Fruit fly (Drosophila melanogaster) whole organism, embryonic: ENCODE results near the gene Adat1.

Experiments
- B-H2 ChIP-seq: fragments of 200-800 bp; sonication (Bioruptor generic); optimal IDR thresholded peaks from 2 replicates; lab custom pipeline; 2018; ENCODE audit warnings: missing biosample characterization, mild to moderate bottlenecking, missing genetic modification characterization
- C15 ChIP-seq: fragments of 200-800 bp; sonication (Bioruptor generic); IDR thresholded peaks from 3 replicates; pipeline ENCODE4 v1.3.6; 2022; ENCODE audit warnings: missing biosample characterization, missing genetic modification characterization
- CG10209 ChIP-seq: fragments of 200-800 bp; sonication (Bioruptor generic); optimal IDR thresholded peaks from 3 replicates; lab custom pipeline; 2017; ENCODE audit warnings: missing biosample characterization, mild to moderate bottlenecking, missing genetic modification characterization, missing genetic modification reagents
- CG10321 ChIP-seq: fragments of 200-800 bp; sonication (Bioruptor generic); IDR thresholded peaks from 2 replicates; pipeline ENCODE4 v1.3.6; 2022; ENCODE audit warnings: missing biosample characterization, missing genetic modification characterization
- CG11695 ChIP-seq: fragments of 200-800 bp; sonication (Bioruptor generic); IDR thresholded peaks from 3 replicates; pipeline ENCODE4 v1.3.6; 2022; ENCODE audit warnings: missing biosample characterization, missing genetic modification characterization
- CG13287 ChIP-seq: fragments of 200-800 bp; sonication (Bioruptor generic); IDR thresholded peaks from 2 replicates; pipeline ENCODE4 v1.3.6; 2022; ENCODE audit warnings: missing biosample characterization, missing genetic modification characterization; ENCODE audit not compliant: partially characterized antibody
- CG13296 ChIP-seq: fragments of 200-800 bp; sonication (Bioruptor generic); optimal IDR thresholded peaks from 3 replicates; lab custom pipeline; 2018; ENCODE audit warnings: missing biosample characterization, mild to moderate bottlenecking, missing genetic modification characterization
- CG14014 ChIP-seq: fragments of 200-800 bp; sonication (Bioruptor generic); IDR thresholded peaks from 2 replicates; pipeline ENCODE4 v1.3.6; 2022; ENCODE audit warnings: missing biosample characterization, missing genetic modification characterization
- CG15269 ChIP-seq: fragments of 200-800 bp; sonication (Bioruptor generic); optimal IDR thresholded peaks from 2 replicates; lab custom pipeline; 2018; ENCODE audit warnings: missing biosample characterization, mild to moderate bottlenecking, missing genetic modification characterization, moderate library complexity
- CG15696 ChIP-seq: fragments of 200-800 bp; sonication (Bioruptor generic); optimal IDR thresholded peaks from 2 replicates; lab custom pipeline; 2019; ENCODE audit warnings: missing biosample characterization, mild to moderate bottlenecking, missing genetic modification characterization, moderate library complexity
- CG17186 ChIP-seq: fragments of 200-800 bp; sonication (Bioruptor generic); optimal IDR thresholded peaks from 3 replicates; lab custom pipeline; 2017; ENCODE audit warnings: missing biosample characterization, missing genetic modification reagents, missing genetic modification characterization
- CG18262 ChIP-seq: fragments of 200-800 bp; optimal IDR thresholded peaks from 3 replicates; lab custom pipeline; 2019; ENCODE audit warnings: missing biosample characterization, mild to moderate bottlenecking, missing genetic modification characterization, moderate library complexity
- CG30431 ChIP-seq: fragments of 200-800 bp; sonication (Bioruptor generic); optimal IDR thresholded peaks from 2 replicates; lab custom pipeline; 2017; ENCODE audit warnings: missing biosample characterization, missing genetic modification characterization
- CG31224 ChIP-seq: fragments of 200-800 bp; sonication (Bioruptor generic); IDR thresholded peaks from 2 replicates; pipeline ENCODE4 v1.3.6; 2022; ENCODE audit warnings: missing biosample characterization, missing genetic modification characterization
- CG3281 ChIP-seq: fragments of 200-800 bp; sonication (Bioruptor generic); optimal IDR thresholded peaks from 3 replicates; lab custom pipeline; 2017; ENCODE audit warnings: missing biosample characterization, mild to moderate bottlenecking, missing genetic modification characterization
- CG34422 ChIP-seq: fragments of 200-800 bp; sonication (Bioruptor generic); IDR thresholded peaks from 3 replicates; pipeline ENCODE4 v1.3.6; 2022; ENCODE audit warnings: missing biosample characterization, missing genetic modification characterization
- CG3847 ChIP-seq: fragments of 200-800 bp; sonication (Bioruptor generic); IDR thresholded peaks from 2 replicates; pipeline ENCODE4 v1.3.6; 2022; ENCODE audit warnings: missing biosample characterization, missing genetic modification characterization
- CG4424 ChIP-seq: fragments of 200-800 bp; sonication (Bioruptor generic); optimal IDR thresholded peaks from 3 replicates; lab custom pipeline; 2016; ENCODE audit warnings: missing biosample characterization, missing genetic modification characterization
- CG6689 ChIP-seq: fragments of 200-800 bp; sonication (Bioruptor generic); IDR thresholded peaks from 2 replicates; pipeline ENCODE4 v1.3.6; 2022; ENCODE audit warnings: missing biosample characterization, missing genetic modification characterization
- Camta ChIP-seq: fragments of 200-800 bp; sonication (Bioruptor generic); optimal IDR thresholded peaks from 2 replicates; lab custom pipeline; 2016; ENCODE audit warnings: missing biosample characterization, missing genetic modification characterization
- CkIIα-i1 ChIP-seq: fragments of 200-800 bp; sonication (Bioruptor generic); IDR thresholded peaks from 2 replicates; pipeline ENCODE4 v1.3.6; 2022; ENCODE audit warnings: missing biosample characterization, missing genetic modification characterization
- CoRest ChIP-seq: fragments of 200-800 bp; sonication (Bioruptor generic); optimal IDR thresholded peaks from 3 replicates; lab custom pipeline; 2018; ENCODE audit warnings: missing biosample characterization, mild to moderate bottlenecking, missing genetic modification characterization, moderate library complexity
- Dek ChIP-seq: fragments of 200-800 bp; sonication (Bioruptor generic); optimal IDR thresholded peaks from 3 replicates; lab custom pipeline; 2019; ENCODE audit warnings: missing biosample characterization, mild to moderate bottlenecking, missing genetic modification characterization, moderate library complexity
- Doc3 ChIP-seq: fragments of 200-800 bp; sonication (Bioruptor generic); IDR thresholded peaks from 3 replicates; pipeline ENCODE4 v1.3.6; 2022; ENCODE audit warnings: missing biosample characterization, missing genetic modification characterization; ENCODE audit not compliant: partially characterized antibody
- H2.0 ChIP-seq: fragments of 200-800 bp; sonication (Bioruptor generic); IDR thresholded peaks from 2 replicates; pipeline ENCODE4 v1.3.6; 2022; ENCODE audit warnings: missing biosample characterization, missing genetic modification characterization
- Pdp1 ChIP-seq, 2 experiments: fragments of 200-800 bp; sonication (Bioruptor generic); optimal IDR thresholded peaks; 3 replicates each; lab custom pipeline; 2016; ENCODE audit warnings: missing biosample characterization in 2 of 2, missing genetic modification characterization in 2 of 2, mild to moderate bottlenecking in 1 of 2, moderate library complexity in 1 of 2
- TFAM ChIP-seq: fragments of 200-800 bp; sonication (Bioruptor generic); optimal IDR thresholded peaks from 2 replicates; lab custom pipeline; 2017; ENCODE audit warnings: missing biosample characterization, missing genetic modification characterization, inconsistent platforms
- Vsx1 ChIP-seq: fragments of 200-800 bp; sonication (Bioruptor generic); optimal IDR thresholded peaks from 2 replicates; lab custom pipeline; 2017; ENCODE audit warnings: missing biosample characterization, mild to moderate bottlenecking, missing genetic modification characterization, missing genetic modification reagents
- cad ChIP-seq: fragments of >200 bp; optimal IDR thresholded peaks from 2 replicates; lab custom pipeline; 2017; ENCODE audit warnings: missing biosample characterization, missing genetic modification characterization
- cato ChIP-seq: fragments of 200-800 bp; sonication (Bioruptor generic); optimal IDR thresholded peaks from 2 replicates; lab custom pipeline; 2016; ENCODE audit warnings: missing biosample characterization, missing genetic modification characterization, borderline replicate concordance
- crol ChIP-seq: fragments of 200-800 bp; sonication (Bioruptor generic); IDR thresholded peaks from 2 replicates; pipeline ENCODE4 v1.3.6; 2022; ENCODE audit warnings: missing biosample characterization, missing genetic modification characterization
- dmrt99B ChIP-seq: fragments of 200-800 bp; sonication (Bioruptor generic); optimal IDR thresholded peaks from 2 replicates; lab custom pipeline; 2018; ENCODE audit warnings: missing biosample characterization, mild to moderate bottlenecking, missing genetic modification characterization, moderate library complexity
- gcm ChIP-seq: fragments of 200-800 bp; sonication (Bioruptor generic); optimal IDR thresholded peaks from 2 replicates; lab custom pipeline; 2019; ENCODE audit warnings: missing biosample characterization, mild to moderate bottlenecking, missing genetic modification characterization, moderate library complexity
- gro ChIP-seq: fragments of 200-800 bp; sonication (Bioruptor generic); optimal IDR thresholded peaks from 2 replicates; lab custom pipeline; 2016; ENCODE audit warnings: missing biosample characterization, missing genetic modification characterization
- gsb ChIP-seq: fragments of 200-800 bp; sonication (Bioruptor generic); IDR thresholded peaks from 2 replicates; pipeline ENCODE4 v1.3.6; 2022; ENCODE audit warnings: missing biosample characterization, missing genetic modification characterization
- gsb-n ChIP-seq: fragments of 200-800 bp; sonication (Bioruptor generic); optimal IDR thresholded peaks from 3 replicates; lab custom pipeline; 2018; ENCODE audit warnings: missing biosample characterization, mild to moderate bottlenecking, missing genetic modification characterization
- hbn ChIP-seq: fragments of 200-800 bp; sonication (Bioruptor generic); IDR thresholded peaks from 2 replicates; pipeline ENCODE4 v1.3.6; 2022; ENCODE audit warnings: missing biosample characterization, missing genetic modification characterization; ENCODE audit not compliant: partially characterized antibody
- ken ChIP-seq: fragments of 200-800 bp; sonication (Bioruptor generic); IDR thresholded peaks from 3 replicates; pipeline ENCODE4 v1.3.6; 2022; ENCODE audit warnings: missing biosample characterization, missing genetic modification characterization
- lbe ChIP-seq: fragments of 200-800 bp; sonication (Bioruptor generic); optimal IDR thresholded peaks from 2 replicates; lab custom pipeline; 2016; ENCODE audit warnings: missing biosample characterization, mild to moderate bottlenecking, missing genetic modification characterization
- nerfin-1 ChIP-seq: fragments of 200-800 bp; sonication (Bioruptor generic); optimal IDR thresholded peaks from 3 replicates; lab custom pipeline; 2019; ENCODE audit warnings: missing biosample characterization, mild to moderate bottlenecking, missing genetic modification characterization, moderate library complexity
- otp ChIP-seq: fragments of 200-800 bp; sonication (Bioruptor generic); IDR thresholded peaks from 3 replicates; pipeline ENCODE4, ENCODE4 v1.3.6; 2022; ENCODE audit warnings: missing biosample characterization, missing genetic modification characterization
- pb ChIP-seq: fragments of 200-800 bp; sonication (Bioruptor generic); optimal IDR thresholded peaks from 3 replicates; lab custom pipeline; 2016; ENCODE audit warnings: missing biosample characterization, missing genetic modification characterization
- pho ChIP-seq: fragments of 200-800 bp; sonication (Bioruptor generic); optimal IDR thresholded peaks from 2 replicates; lab custom pipeline; 2016; ENCODE audit warnings: missing biosample characterization, missing genetic modification characterization
- phol ChIP-seq: fragments of 200-800 bp; sonication (Bioruptor generic); optimal IDR thresholded peaks from 3 replicates; lab custom pipeline; 2018; ENCODE audit warnings: missing biosample characterization, mild to moderate bottlenecking, missing genetic modification characterization, moderate library complexity
- salm ChIP-seq: fragments of 200-800 bp; sonication (Bioruptor generic); optimal IDR thresholded peaks from 2 replicates; lab custom pipeline; 2018; ENCODE audit warnings: missing biosample characterization, mild to moderate bottlenecking, missing genetic modification characterization
- sna ChIP-seq: fragments of 200-800 bp; sonication (Bioruptor generic); IDR thresholded peaks from 2 replicates; pipeline ENCODE4 v1.3.6; 2022; ENCODE audit warnings: missing biosample characterization, missing genetic modification characterization; ENCODE audit not compliant: partially characterized antibody
- sqz ChIP-seq: fragments of 200-800 bp; sonication (Bioruptor generic); optimal IDR thresholded peaks from 3 replicates; lab custom pipeline; 2018; ENCODE audit warnings: missing biosample characterization, mild to moderate bottlenecking, missing genetic modification characterization
- ssp ChIP-seq: fragments of 200-800 bp; sonication (Bioruptor generic); IDR thresholded peaks from 2 replicates; pipeline ENCODE4 v1.3.6; 2022; ENCODE audit warnings: missing biosample characterization, missing genetic modification characterization
- tap ChIP-seq: fragments of 200-800 bp; optimal IDR thresholded peaks from 3 replicates; lab custom pipeline; 2019; ENCODE audit warnings: missing biosample characterization, mild to moderate bottlenecking, missing genetic modification characterization, moderate library complexity
- twi ChIP-seq: fragments of 200-800 bp; optimal IDR thresholded peaks from 2 replicates; lab custom pipeline; 2019; ENCODE audit warnings: missing biosample characterization, mild to moderate bottlenecking, missing genetic modification characterization, moderate library complexity
- usp ChIP-seq: fragments of >200 bp; optimal IDR thresholded peaks from 2 replicates; lab custom pipeline; 2017; ENCODE audit warnings: missing biosample characterization, missing genetic modification characterization
- wdn ChIP-seq: fragments of 200-800 bp; sonication (Bioruptor generic); IDR thresholded peaks from 2 replicates; pipeline ENCODE4 v1.3.6; 2022; ENCODE audit warnings: missing biosample characterization, missing genetic modification characterization

Adat1 gene

DNA sequence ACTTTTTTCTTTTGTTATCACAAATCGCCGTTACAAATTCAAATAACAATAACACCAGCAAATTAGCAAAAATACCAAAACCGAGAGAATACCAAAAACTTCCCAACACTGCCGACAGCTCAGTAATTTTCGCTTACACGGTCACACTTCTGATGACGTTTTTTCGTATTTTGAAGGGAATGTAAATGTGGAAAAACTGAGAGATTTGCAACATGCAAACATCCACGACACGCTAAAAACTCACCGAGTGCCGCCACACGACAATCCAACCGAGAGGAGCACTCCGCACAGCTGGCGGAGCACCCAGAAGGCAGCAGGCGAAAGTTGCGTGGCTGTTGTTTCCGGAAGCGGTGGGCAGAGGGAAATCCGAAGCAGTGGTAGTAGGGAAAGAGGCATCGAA lies 17.9 kb downstream of the Adat1 start, which contains the start of gene Sec71 (continued):
- TF ChIP-seq Vsx1 (GFP tag; lab: Kevin White, UChicago) = no peak
- TF ChIP-seq cato = no peak
- TF ChIP-seq TFAM (GFP tag; lab: Kevin White, UChicago) = no peak
- no peak for TF ChIP-seq gsb (GFP tag; lab: Robert Waterston, UW)
- TF ChIP-seq gsb-n = no peak
- TF ChIP-seq CG18262 (tag; lab: Kevin White, UChicago) = no peak
- TF ChIP-seq lbe = no peak
- no peak for TF ChIP-seq gro (GFP tag; lab: Kevin White, UChicago)
- TF ChIP-seq twi (tag; lab: Kevin White, UChicago) = no peak
- no peak for TF ChIP-seq dmrt99B (tag; lab: Kevin White, UChicago)
- TF ChIP-seq phol = peak; percentile 21
- peak; percentile 31; the same call in 1 of the 2 replicates for TF ChIP-seq CG3847
- no peak for TF ChIP-seq CG15696 (tag; lab: Kevin White, UChicago)
- no peak for TF ChIP-seq CG10321
- no peak for TF ChIP-seq Camta (GFP tag; lab: Kevin White, UChicago)
- no peak for TF ChIP-seq CG30431 (GFP tag; lab: Kevin White, UChicago)
- no peak for TF ChIP-seq sqz (GFP tag; lab: Kevin White, UChicago)
- TF ChIP-seq CG6689 (GFP tag; lab: Robert Waterston, UW) = no peak
- no peak for TF ChIP-seq Dek (tag; lab: Kevin White, UChicago)
- no peak for TF ChIP-seq CG3281 (GFP tag; lab: Kevin White, UChicago)
- TF ChIP-seq ssp (GFP tag; lab: Robert Waterston, UW) = no peak
- no peak for TF ChIP-seq CG14014 (GFP tag; lab: Robert Waterston, UW)
- TF ChIP-seq CG31224 (GFP tag; lab: Robert Waterston, UW) = no peak
- TF ChIP-seq CG15269 (tag; lab: Kevin White, UChicago) = no peak
- TF ChIP-seq CoRest (tag; lab: Kevin White, UChicago) = no peak
- TF ChIP-seq crol (GFP tag; lab: Robert Waterston, UW) = peak; percentile 71
- no peak for TF ChIP-seq ken (GFP tag; lab: Robert Waterston, UW)
- 0 out of 2 replicates have a peak, but pooled peaks have one; percentile 30 for TF ChIP-seq CG13287
- peak; percentile 45; the same call in 1 of the 3 replicates for TF ChIP-seq CG34422
- no peak for TF ChIP-seq H2.0 (GFP tag; lab: Robert Waterston, UW)
- no peak for TF ChIP-seq CkIIα-i1
- TF ChIP-seq nerfin-1 = no peak
- TF ChIP-seq B-H2 (GFP tag; lab: Kevin White, UChicago) = no peak
- TF ChIP-seq CG13296 (GFP tag; lab: Kevin White, UChicago) = no peak
- no peak for TF ChIP-seq sna (GFP tag; lab: Robert Waterston, UW)
- no peak for TF ChIP-seq otp (GFP tag; lab: Robert Waterston, UW)
- TF ChIP-seq hbn (GFP tag; lab: Robert Waterston, UW) = no peak
- TF ChIP-seq CG4424 = no peak
- TF ChIP-seq tap (tag; lab: Kevin White, UChicago) = no peak
- no peak for TF ChIP-seq pb
- no peak for TF ChIP-seq CG10209 (GFP tag; lab: Kevin White, UChicago)
- no peak for TF ChIP-seq usp
- no peak for TF ChIP-seq CG11695 (GFP tag; lab: Robert Waterston, UW)
- no peak for TF ChIP-seq gcm (GFP tag; lab: Kevin White, UChicago)
- TF ChIP-seq C15 = no peak
- TF ChIP-seq Pdp1 (GFP tag; optimal IDR thresholded peaks at IDR 0.05; lab: Kevin White, UChicago) = no peak
- TF ChIP-seq wdn (GFP tag; lab: Robert Waterston, UW) = no peak
- no peak for TF ChIP-seq salm (tag; lab: Kevin White, UChicago)
- TF ChIP-seq Doc3 = no peak
- TF ChIP-seq CG17186 (GFP tag; lab: Kevin White, UChicago) = no peak
- TF ChIP-seq pho (GFP tag; lab: Kevin White, UChicago) = no peak
- no peak for TF ChIP-seq cad (GFP tag; lab: Kevin White, UChicago)
